Fruit fly (Drosophila melanogaster): ENCODE measurements around the gene Trmt112.

Trmt112 gene

DNA sequence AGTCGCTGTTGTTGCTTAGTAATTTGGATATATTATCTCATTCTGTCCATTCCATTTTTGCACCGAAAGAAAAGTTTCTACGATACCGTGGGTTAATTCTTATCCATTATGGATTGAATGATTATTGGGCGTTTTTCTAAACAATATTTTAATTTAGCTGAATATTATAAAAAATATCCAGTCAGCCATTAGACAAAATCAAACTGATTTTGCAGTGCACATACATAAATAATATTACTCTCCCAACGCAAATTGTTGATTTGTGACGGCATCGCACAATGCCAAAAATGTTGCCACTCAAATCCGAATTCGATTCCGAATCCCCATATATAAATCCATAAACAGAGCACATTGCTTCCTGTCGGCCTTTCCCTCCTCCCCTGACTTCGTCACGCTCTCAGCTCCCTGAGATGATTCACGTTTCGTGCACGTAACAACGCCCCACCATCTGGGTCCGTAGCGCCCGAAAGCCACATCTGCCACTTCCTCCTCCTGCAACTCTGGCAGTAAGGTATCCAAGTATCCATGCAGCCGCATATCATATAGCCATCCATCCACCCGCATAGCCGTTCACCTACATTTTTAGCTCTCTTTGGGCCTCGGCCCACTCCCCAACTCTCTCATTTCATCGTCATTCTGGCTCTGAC lies 39.6 kb downstream of the Trmt112 start (continued):
- TF ChIP-seq CG12744 (GFP tag; optimal IDR thresholded peaks at IDR 0.05), result peak; percentile 55
- TF ChIP-seq Stat92E (GFP tag; optimal IDR thresholded peaks at IDR 0.05), result no peak
- no peak for TF ChIP-seq fd102C (GFP tag; optimal IDR thresholded peaks at IDR 0.05)
- peak; percentile 30 for TF ChIP-seq shn (GFP tag; optimal IDR thresholded peaks at IDR 0.05)
- peak; percentile 84 for TF ChIP-seq Meics (GFP tag; optimal IDR thresholded peaks at IDR 0.05)
- TF ChIP-seq run (tag; optimal IDR thresholded peaks at IDR 0.05), result no peak
- TF ChIP-seq pita (GFP tag; optimal IDR thresholded peaks at IDR 0.05), result no peak
- TF ChIP-seq ems (GFP tag; optimal IDR thresholded peaks at IDR 0.05), result peak; percentile 47
- TF ChIP-seq Oli (tag; optimal IDR thresholded peaks at IDR 0.05), result peak; percentile 52
- TF ChIP-seq bab2 (GFP tag; optimal IDR thresholded peaks at IDR 0.05), result peak; percentile 49
- TF ChIP-seq chm (GFP tag; IDR thresholded peaks at IDR 0.05), result no peak
- TF ChIP-seq Atf3 (GFP tag; optimal IDR thresholded peaks at IDR 0.05), result peak; percentile 53
- no peak for TF ChIP-seq CG4328 (GFP tag; optimal IDR thresholded peaks at IDR 0.05)
- TF ChIP-seq mld (GFP tag; IDR thresholded peaks at IDR 0.05; ENCODE audit: partially characterized antibody), result no peak
- no peak for TF ChIP-seq da (GFP tag; optimal IDR thresholded peaks at IDR 0.05)
- peak; percentile 8 for TF ChIP-seq CG1792 (GFP tag; optimal IDR thresholded peaks at IDR 0.05)
- peak; percentile 75 for TF ChIP-seq CG30403 (GFP tag; optimal IDR thresholded peaks at IDR 0.05)
- no peak for TF ChIP-seq bigmax (GFP tag; optimal IDR thresholded peaks at IDR 0.05)
- peak; percentile 47 for TF ChIP-seq CG13894 (tag; optimal IDR thresholded peaks at IDR 0.05)
- TF ChIP-seq Opbp (GFP tag; IDR thresholded peaks at IDR 0.05; ENCODE audit: partially characterized antibody), result no peak
- peak; percentile 70 for TF ChIP-seq CG31224 (GFP tag; IDR thresholded peaks at IDR 0.05)
- TF ChIP-seq dpn (GFP tag; optimal IDR thresholded peaks at IDR 0.05), result peak; percentile 43 to 71
- no peak for TF ChIP-seq her (GFP tag; optimal IDR thresholded peaks at IDR 0.05)
- TF ChIP-seq CG10209 (GFP tag; optimal IDR thresholded peaks at IDR 0.05), result peak; percentile 69
- TF ChIP-seq BtbVII (GFP tag; optimal IDR thresholded peaks at IDR 0.05), result peak; percentile 72
- TF ChIP-seq Adf1 (GFP tag; IDR thresholded peaks at IDR 0.05), result peak; percentile 62
- peak; percentile 51 for TF ChIP-seq HLH54F (GFP tag; optimal IDR thresholded peaks at IDR 0.05)
- TF ChIP-seq Lhr (GFP tag; optimal IDR thresholded peaks at IDR 0.05), result no peak
- peak; percentile 10 for TF ChIP-seq zen (tag; optimal IDR thresholded peaks at IDR 0.05)
- peak; percentile 41; the same call in 1 of the 2 replicates for TF ChIP-seq CG10321 (GFP tag; IDR thresholded peaks at IDR 0.05)
- no peak for TF ChIP-seq fd64A (GFP tag; optimal IDR thresholded peaks at IDR 0.05)
- peak; percentile 7 for TF ChIP-seq CG8944 (GFP tag; optimal IDR thresholded peaks at IDR 0.05)
- TF ChIP-seq CG13287 (GFP tag; IDR thresholded peaks at IDR 0.05; ENCODE audit: partially characterized antibody), result no peak
- TF ChIP-seq CG2129 (GFP tag; IDR thresholded peaks at IDR 0.05; ENCODE audit: partially characterized antibody), result no peak
- peak; percentile 93 for TF ChIP-seq Rfx (GFP tag; IDR thresholded peaks at IDR 0.05)
- TF ChIP-seq Sry-δ (GFP tag; optimal IDR thresholded peaks at IDR 0.05), result no peak
- no peak for TF ChIP-seq CG8924 (tag; optimal IDR thresholded peaks at IDR 0.05)
- TF ChIP-seq zfh1 (GFP tag; IDR thresholded peaks at IDR 0.05), result peak; percentile 39; the same call in 1 of the 3 replicates
- peak; percentile 30 for TF ChIP-seq CHES-1-like (GFP tag; optimal IDR thresholded peaks at IDR 0.05)
- no peak for TF ChIP-seq CG15601 (tag; optimal IDR thresholded peaks at IDR 0.05)
- TF ChIP-seq CG9727 (GFP tag; optimal IDR thresholded peaks at IDR 0.05), result peak; percentile 69
- no peak for TF ChIP-seq pfk (GFP tag; optimal IDR thresholded peaks at IDR 0.05)
- peak; percentile 33 for TF ChIP-seq nmo (GFP tag; optimal IDR thresholded peaks at IDR 0.05)
- TF ChIP-seq zfh2 (GFP tag; optimal IDR thresholded peaks at IDR 0.05), result peak; percentile 72
- TF ChIP-seq Hr51 (GFP tag; optimal IDR thresholded peaks at IDR 0.05), result peak in 1 of 2 experiments; percentile 73
- no peak for TF ChIP-seq CG3065 (GFP tag; optimal IDR thresholded peaks at IDR 0.05)
- peak; percentile 61; the same call in 1 of the 2 replicates for TF ChIP-seq CG32772 (GFP tag; IDR thresholded peaks at IDR 0.05)
- TF ChIP-seq al (GFP tag; IDR thresholded peaks at IDR 0.05), result peak; percentile 89
- peak; percentile 40 for TF ChIP-seq CG7928 (GFP tag; optimal IDR thresholded peaks at IDR 0.05)
